Fruit fly (Drosophila melanogaster) whole organism, wandering third instar larva: Measurements from ENCODE around the gene CG4942.

Experiments used
- Abd-B ChIP-seq: fragments of >200 bp; optimal IDR thresholded peaks from 2 replicates; lab custom pipeline; 2017; ENCODE audit warnings: missing biosample characterization, missing genetic modification characterization
- CrebA ChIP-seq: fragments of 200-800 bp; sonication (Bioruptor generic); optimal IDR thresholded peaks from 2 replicates; lab custom pipeline; 2016; ENCODE audit warnings: missing biosample characterization, mild to moderate bottlenecking, missing genetic modification characterization, borderline replicate concordance
- Dfd ChIP-seq: fragments of >200 bp; optimal IDR thresholded peaks from 2 replicates; lab custom pipeline; 2017; ENCODE audit warnings: missing biosample characterization, missing genetic modification characterization
- Jra ChIP-seq: sonication (Bioruptor generic); optimal IDR thresholded peaks from 2 replicates; lab custom pipeline; 2016; ENCODE audit warnings: missing biosample characterization, missing genetic modification characterization
- Mio ChIP-seq: sonication (Bioruptor generic); optimal IDR thresholded peaks from 2 replicates; lab custom pipeline; 2016; ENCODE audit warnings: missing biosample characterization, missing genetic modification characterization
- OdsH ChIP-seq: fragments of 200-800 bp; sonication (Bioruptor generic); optimal IDR thresholded peaks from 2 replicates; lab custom pipeline; 2016; ENCODE audit warnings: missing biosample characterization, mild to moderate bottlenecking, missing genetic modification characterization
- Rel ChIP-seq, 2 experiments: fragments of 200-800 bp; sonication (Bioruptor generic) in 1 of 2; optimal IDR thresholded peaks; 2 replicates in 1 of 2; 3 replicates in 1 of 2; lab custom pipeline; 2016 to 2019; ENCODE audit warnings: mild to moderate bottlenecking in 2 of 2, missing biosample characterization in 2 of 2, missing genetic modification characterization in 2 of 2, moderate library complexity in 1 of 2
- dmrt93B ChIP-seq: fragments of 200-800 bp; sonication (Bioruptor generic); optimal IDR thresholded peaks from 2 replicates; lab custom pipeline; 2018; ENCODE audit warnings: missing biosample characterization, mild to moderate bottlenecking, missing genetic modification characterization
- dsf ChIP-seq: sonication (Bioruptor generic); optimal IDR thresholded peaks from 2 replicates; lab custom pipeline; 2016; ENCODE audit warnings: missing biosample characterization, missing genetic modification characterization, borderline replicate concordance
- foxo ChIP-seq, 2 experiments: fragments of 200-800 bp; sonication (Bioruptor generic); optimal IDR thresholded peaks; 2 replicates in 1 of 2; 3 replicates in 1 of 2; lab custom pipeline; 2016 to 2017; ENCODE audit warnings: missing biosample characterization in 2 of 2, missing genetic modification characterization in 2 of 2
- fru ChIP-seq: fragments of 200-800 bp; sonication (Bioruptor generic); optimal IDR thresholded peaks from 3 replicates; lab custom pipeline; 2016; ENCODE audit warnings: missing biosample characterization, mild to moderate bottlenecking, missing genetic modification characterization
- h ChIP-seq: fragments of 200-800 bp; sonication (Bioruptor generic); optimal IDR thresholded peaks from 3 replicates; lab custom pipeline; 2016; ENCODE audit warnings: missing biosample characterization, mild to moderate bottlenecking, missing genetic modification characterization
- psq ChIP-seq: fragments of 200-800 bp; sonication (Bioruptor generic); optimal IDR thresholded peaks from 3 replicates; lab custom pipeline; 2017; ENCODE audit warnings: missing biosample characterization, mild to moderate bottlenecking, missing genetic modification characterization, moderate library complexity
- usp ChIP-seq: fragments of >200 bp; optimal IDR thresholded peaks from 2 replicates; lab custom pipeline; 2017; ENCODE audit warnings: missing biosample characterization, missing genetic modification characterization

dm6 chr3L:9046274-9046673, 26.6 kb upstream of the CG4942 start:
- TF ChIP-seq Jra (GFP tag; lab: Kevin White, UChicago) (no peak), h (GFP tag; lab: Kevin White, UChicago) (no peak), OdsH (GFP tag; lab: Kevin White, UChicago) (no peak), Mio (GFP tag; lab: Kevin White, UChicago) (no peak), foxo (GFP tag; optimal IDR thresholded peaks at IDR 0.05; lab: Kevin White, UChicago) (no peak), Abd-B (GFP tag; lab: Kevin White, UChicago) (no peak), Rel (GFP tag; optimal IDR thresholded peaks at IDR 0.05; lab: Kevin White, UChicago) (no peak), Rel (tag; optimal IDR thresholded peaks at IDR 0.05; lab: Kevin White, UChicago) (no peak), usp (no peak), Dfd (GFP tag; lab: Kevin White, UChicago) (no peak), dmrt93B (GFP tag; lab: Kevin White, UChicago) (no peak), fru (GFP tag; lab: Kevin White, UChicago) (no peak), psq (GFP tag; lab: Kevin White, UChicago) (no peak), dsf (GFP tag; lab: Kevin White, UChicago) (no peak), CrebA (no peak)
